Worm (Caenorhabditis elegans) whole organism, late embryonic: ENCODE data around the gene R07E5.7.
"Not testable (repeated sequence)": the region's sequence is repeated elsewhere in the genome, so short reads cannot be mapped to it uniquely, and the experiment has no call there.

Experiments used
- fkh-10 ChIP-seq: fragments of 150-350 bp; optimal IDR thresholded peaks from 2 replicates; lab custom pipeline; 2014; ENCODE audit warnings: missing biosample characterization, missing genetic modification reagents, missing genetic modification characterization
- pros-1 ChIP-seq: fragments of 150-350 bp; optimal IDR thresholded peaks from 2 replicates; lab custom pipeline; 2014; ENCODE audit warnings: missing biosample characterization, missing genetic modification reagents, missing genetic modification characterization

DNA sequence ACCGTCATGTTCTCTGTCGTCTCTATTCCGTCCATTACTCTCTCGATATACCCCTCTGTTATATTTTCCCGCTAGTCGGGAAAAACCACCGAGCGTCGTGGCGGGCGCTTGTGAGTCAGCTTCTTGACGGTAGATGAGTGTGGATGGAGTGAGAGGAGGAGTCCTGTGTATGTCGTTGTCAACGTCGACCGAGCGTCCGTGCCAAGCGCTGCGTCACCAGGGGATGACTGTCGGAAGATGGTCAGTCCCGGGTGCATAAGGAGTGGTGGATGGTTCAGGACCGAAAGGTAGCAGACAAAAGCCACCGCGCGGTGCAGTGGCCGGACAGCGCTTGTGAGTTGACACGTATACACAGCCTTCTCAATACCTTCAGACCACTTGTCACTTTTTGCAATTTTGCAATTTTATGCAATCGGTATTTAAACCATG lies 49.6 kb downstream of the R07E5.7 start:
- TF ChIP-seq pros-1 (tag; lab: Kevin White, UChicago); fkh-10 (GFP tag; lab: Kevin White, UChicago): not testable (repeated sequence)
